Worm (Caenorhabditis elegans) whole organism, L4 larva: ENCODE results near the gene efl-2.

Experiments used
- fkh-10 ChIP-seq: fragments of 150-350 bp; optimal IDR thresholded peaks from 2 replicates; lab custom pipeline; 2014; ENCODE audit warnings: missing biosample characterization, missing genetic modification reagents, missing genetic modification characterization
- pqm-1 ChIP-seq: sonication (generic microtip); optimal IDR thresholded peaks from 2 replicates; lab custom pipeline; 2017; ENCODE audit warnings: missing biosample characterization, missing genetic modification characterization
- zip-11 ChIP-seq: fragments of 200-800 bp; sonication (Bioruptor generic); IDR thresholded peaks from 2 replicates; pipeline ENCODE4 v1.3.6; 2022; ENCODE audit warnings: missing genetic modification characterization, missing compliant biosample characterization
- ztf-11 ChIP-seq: fragments of 150-350 bp; optimal IDR thresholded peaks from 2 replicates; lab custom pipeline; 2014; ENCODE audit warnings: missing biosample characterization, missing genetic modification characterization

DNA sequence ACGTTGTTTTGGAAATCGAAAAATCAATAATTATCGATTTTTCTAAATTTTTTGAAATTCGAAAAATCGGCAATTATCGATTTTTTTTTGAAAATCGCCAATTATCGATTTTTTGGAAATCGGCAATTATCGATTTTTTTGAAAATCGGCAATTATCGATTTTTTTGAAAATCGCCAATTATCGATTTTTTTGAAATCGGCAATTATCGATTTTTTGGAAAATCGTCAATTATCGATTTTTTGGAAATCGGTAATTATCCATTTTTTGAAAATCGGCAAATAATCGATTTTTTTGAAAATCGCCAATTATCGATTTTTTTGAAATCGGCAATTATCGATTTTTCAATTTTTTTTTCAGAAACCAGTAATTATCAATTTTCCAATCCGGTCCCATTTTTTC is 8.2 kb downstream of the efl-2 start:
- no peak for TF ChIP-seq fkh-10 (GFP tag; lab: Kevin White, UChicago)
- no peak for TF ChIP-seq ztf-11
- no peak for TF ChIP-seq pqm-1 (tag; lab: Kevin White, UChicago)
- no peak for TF ChIP-seq zip-11
